Worm (Caenorhabditis elegans) whole organism, young adult: ENCODE data around the gene D1022.2.

Experiments
- B0019.2 ChIP-seq: fragments of 200-800 bp; sonication (Bioruptor generic); conservative IDR thresholded peaks from 2 replicates; pipeline ENCODE4 v1.3.6; 2022; ENCODE audit warnings: missing genetic modification reagents, missing genetic modification characterization, missing compliant biosample characterization
- B0336.3 ChIP-seq: fragments of 200-800 bp; sonication (Bioruptor generic); IDR thresholded peaks from 2 replicates; pipeline ENCODE4 v1.3.6; 2022; ENCODE audit warnings: missing genetic modification characterization, missing compliant biosample characterization
- D2030.7 ChIP-seq: fragments of 200-800 bp; sonication (Bioruptor generic); IDR thresholded peaks from 2 replicates; pipeline ENCODE4 v1.3.6; 2022; ENCODE audit warnings: missing genetic modification reagents, missing genetic modification characterization, missing compliant biosample characterization
- F22D6.2 ChIP-seq: sonication (generic microtip); optimal IDR thresholded peaks from 2 replicates; lab custom pipeline; 2016; ENCODE audit warnings: mild to moderate bottlenecking, missing genetic modification characterization, missing compliant biosample characterization
- F52B5.7 ChIP-seq: sonication (generic microtip); optimal IDR thresholded peaks from 2 replicates; lab custom pipeline; 2016; ENCODE audit warnings: mild to moderate bottlenecking, missing genetic modification characterization, missing compliant biosample characterization
- F57A8.1 ChIP-seq: fragments of 200-800 bp; sonication (Bioruptor generic); optimal IDR thresholded peaks from 2 replicates; lab custom pipeline; 2018; ENCODE audit warnings: mild to moderate bottlenecking, missing genetic modification characterization, moderate library complexity, missing compliant biosample characterization
- K12H6.12 ChIP-seq: fragments of 200-800 bp; sonication (Bioruptor generic); optimal IDR thresholded peaks from 2 replicates; lab custom pipeline; 2018; ENCODE audit warnings: mild to moderate bottlenecking, missing genetic modification characterization, missing compliant biosample characterization
- T07F8.4 ChIP-seq: sonication (generic microtip); optimal IDR thresholded peaks from 2 replicates; lab custom pipeline; 2016; ENCODE audit warnings: mild to moderate bottlenecking, missing genetic modification characterization, moderate library complexity, missing compliant biosample characterization
- T26A5.8 ChIP-seq: sonication (generic microtip); optimal IDR thresholded peaks from 2 replicates; lab custom pipeline; 2016; ENCODE audit warnings: missing genetic modification characterization, missing compliant biosample characterization
- Y67H2A.10 ChIP-seq: fragments of 200-800 bp; sonication (Bioruptor generic); conservative IDR thresholded peaks from 2 replicates; pipeline ENCODE4 v1.3.6; 2022; ENCODE audit warnings: missing genetic modification reagents, missing genetic modification characterization, missing compliant biosample characterization
- Y79H2A.3 ChIP-seq: fragments of 200-800 bp; sonication (Bioruptor generic); conservative IDR thresholded peaks from 2 replicates; pipeline ENCODE4 v1.3.6; 2022; ENCODE audit warnings: missing genetic modification reagents, missing genetic modification characterization, missing compliant biosample characterization
- akir-1 ChIP-seq: fragments of 200-800 bp; sonication (Bioruptor generic); optimal IDR thresholded peaks from 2 replicates; lab custom pipeline; 2018; ENCODE audit warnings: mild to moderate bottlenecking, missing genetic modification characterization, moderate library complexity, missing compliant biosample characterization
- atf-7 ChIP-seq: sonication (generic microtip); optimal IDR thresholded peaks from 2 replicates; lab custom pipeline; 2017; ENCODE audit warnings: mild to moderate bottlenecking, missing genetic modification characterization, missing compliant biosample characterization
- bed-1 ChIP-seq: fragments of 200-800 bp; sonication (Bioruptor generic); IDR thresholded peaks from 2 replicates; pipeline ENCODE4 v1.3.6; 2022; ENCODE audit warnings: missing genetic modification reagents, missing genetic modification characterization, missing compliant biosample characterization
- cebp-1 ChIP-seq, 2 experiments: fragments of 200-800 bp in 1 of 2; sonication (Bioruptor generic) in 1 of 2; sonication (generic microtip) in 1 of 2; IDR thresholded peaks in 1 of 2; optimal IDR thresholded peaks in 1 of 2; 2 replicates each; pipeline versions ENCODE4 v1.3.6 to Lab custom; 2017 to 2022; ENCODE audit warnings: missing compliant biosample characterization in 2 of 2, missing genetic modification characterization in 2 of 2, mild to moderate bottlenecking in 1 of 2, missing genetic modification reagents in 1 of 2, moderate library complexity in 1 of 2
- cebp-2 ChIP-seq: fragments of 200-800 bp; sonication (Bioruptor generic); IDR thresholded peaks from 2 replicates; pipeline ENCODE4 v1.3.6; 2022; ENCODE audit warnings: missing genetic modification characterization, missing compliant biosample characterization
- ceh-58 ChIP-seq: fragments of 200-800 bp; sonication (Bioruptor generic); IDR thresholded peaks from 2 replicates; pipeline ENCODE4 v1.3.6; 2022; ENCODE audit warnings: missing genetic modification characterization, missing compliant biosample characterization
- dox-1 ChIP-seq: fragments of 200-800 bp; sonication (Bioruptor generic); IDR thresholded peaks from 2 replicates; pipeline ENCODE4 v1.3.6; 2022; ENCODE audit warnings: missing genetic modification reagents, missing genetic modification characterization, missing compliant biosample characterization
- dpff-1 ChIP-seq: sonication (generic microtip); optimal IDR thresholded peaks from 2 replicates; lab custom pipeline; 2017; ENCODE audit warnings: mild to moderate bottlenecking, missing genetic modification characterization, missing compliant biosample characterization
- efl-1 ChIP-seq: fragments of 150-350 bp; optimal IDR thresholded peaks from 2 replicates; lab custom pipeline; 2014; ENCODE audit warnings: missing biosample characterization, missing genetic modification reagents, missing genetic modification characterization
- ekl-4 ChIP-seq: fragments of 200-800 bp; sonication (Bioruptor generic); IDR thresholded peaks from 2 replicates; pipeline ENCODE4 v1.3.6; 2022; ENCODE audit warnings: missing genetic modification reagents, missing genetic modification characterization, missing compliant biosample characterization
- ets-4 ChIP-seq: fragments of 200-800 bp; sonication (Bioruptor generic); optimal IDR thresholded peaks from 2 replicates; lab custom pipeline; 2018; ENCODE audit warnings: mild to moderate bottlenecking, missing genetic modification characterization, missing compliant biosample characterization
- gei-17 ChIP-seq: fragments of 200-800 bp; sonication (Bioruptor generic); optimal IDR thresholded peaks from 2 replicates; lab custom pipeline; 2018; ENCODE audit warnings: mild to moderate bottlenecking, missing genetic modification characterization, missing compliant biosample characterization
- him-1 ChIP-seq: sonication (generic microtip); optimal IDR thresholded peaks from 2 replicates; lab custom pipeline; 2016; ENCODE audit warnings: missing genotype, missing genetic modification reagents, missing genetic modification characterization, missing compliant biosample characterization
- hlh-26 ChIP-seq: fragments of 200-800 bp; sonication (Bioruptor generic); conservative IDR thresholded peaks from 2 replicates; pipeline ENCODE4 v1.3.6; 2022; ENCODE audit warnings: missing genetic modification reagents, missing genetic modification characterization, missing compliant biosample characterization
- hmg-1.2 ChIP-seq: fragments of 200-800 bp; sonication (Bioruptor generic); IDR thresholded peaks from 2 replicates; pipeline ENCODE4 v1.3.6; 2022; ENCODE audit warnings: missing genetic modification reagents, missing genetic modification characterization, missing compliant biosample characterization
- lag-1 ChIP-seq: fragments of 200-800 bp; sonication (Bioruptor generic); IDR thresholded peaks from 2 replicates; pipeline ENCODE4 v1.3.6; 2022; ENCODE audit warnings: missing genetic modification reagents, missing genetic modification characterization, missing compliant biosample characterization
- let-607 ChIP-seq, 2 experiments: fragments of 200-800 bp in 1 of 2; sonication (Bioruptor generic) in 1 of 2; sonication (generic microtip) in 1 of 2; optimal IDR thresholded peaks; 2 replicates each; lab custom pipeline; 2016 to 2018; ENCODE audit warnings: mild to moderate bottlenecking in 2 of 2, missing compliant biosample characterization in 2 of 2, missing genetic modification characterization in 2 of 2, moderate library complexity in 2 of 2, missing genotype in 1 of 2
- lin-40 ChIP-seq: sonication (generic microtip); optimal IDR thresholded peaks from 2 replicates; lab custom pipeline; 2016; ENCODE audit warnings: missing genetic modification characterization, mild to moderate bottlenecking, missing compliant biosample characterization, missing genotype, missing genetic modification reagents
- madf-6 ChIP-seq: fragments of 200-800 bp; sonication (Bioruptor generic); IDR thresholded peaks from 2 replicates; pipeline ENCODE4 v1.3.6; 2022; ENCODE audit warnings: missing genetic modification reagents, missing genetic modification characterization, missing compliant biosample characterization
- nhr-27 ChIP-seq: fragments of 200-800 bp; sonication (Bioruptor generic); optimal IDR thresholded peaks from 2 replicates; lab custom pipeline; 2018; ENCODE audit warnings: mild to moderate bottlenecking, missing genetic modification characterization, moderate library complexity, missing compliant biosample characterization
- nhr-80 ChIP-seq: sonication (generic microtip); optimal IDR thresholded peaks from 2 replicates; lab custom pipeline; 2016; ENCODE audit warnings: missing genetic modification characterization, missing compliant biosample characterization
- pbrm-1 ChIP-seq: fragments of 200-800 bp; sonication (Bioruptor generic); IDR thresholded peaks from 2 replicates; pipeline ENCODE4 v1.3.6; 2022; ENCODE audit warnings: missing genetic modification reagents, missing genetic modification characterization, missing compliant biosample characterization
- rec-8 ChIP-seq, 2 experiments: sonication (generic microtip); optimal IDR thresholded peaks; 2 replicates each; lab custom pipeline; 2016; ENCODE audit warnings: mild to moderate bottlenecking in 2 of 2, missing genetic modification characterization in 2 of 2, missing genetic modification reagents in 2 of 2, missing genotype in 2 of 2, missing biosample characterization in 1 of 2, missing compliant biosample characterization in 1 of 2, moderate library complexity in 1 of 2
- rpc-1 ChIP-seq, 2 experiments: fragments of 150-350 bp in 1 of 2; sonication (generic microtip) in 1 of 2; optimal IDR thresholded peaks; 2 replicates each; lab custom pipeline; 2014 to 2018; ENCODE audit warnings: missing biosample characterization in 1 of 2, missing genetic modification characterization in 1 of 2, missing genetic modification reagents in 1 of 2, missing genotype in 1 of 2
- snpc-1.1 ChIP-seq: sonication (generic microtip); optimal IDR thresholded peaks from 2 replicates; lab custom pipeline; 2017; ENCODE audit warnings: missing genetic modification characterization, mild to moderate bottlenecking, missing compliant biosample characterization, antibody characterized with exemption, moderate library complexity, missing genotype, missing genetic modification reagents; ENCODE audit not compliant: insufficient read depth
- sptf-2 ChIP-seq: fragments of 200-800 bp; sonication (Bioruptor generic); optimal IDR thresholded peaks from 2 replicates; lab custom pipeline; 2018; ENCODE audit warnings: mild to moderate bottlenecking, missing genetic modification characterization, missing compliant biosample characterization
- tlf-1 ChIP-seq: fragments of 200-800 bp; sonication (Bioruptor generic); optimal IDR thresholded peaks from 2 replicates; lab custom pipeline; 2018; ENCODE audit warnings: mild to moderate bottlenecking, missing genetic modification characterization, missing compliant biosample characterization
- ztf-18 ChIP-seq: sonication (generic microtip); optimal IDR thresholded peaks from 2 replicates; lab custom pipeline; 2016; ENCODE audit warnings: missing genotype, mild to moderate bottlenecking, missing genetic modification characterization, missing compliant biosample characterization
- ztf-6 ChIP-seq: fragments of 200-800 bp; sonication (Bioruptor generic); IDR thresholded peaks from 2 replicates; pipeline ENCODE4 v1.3.6; 2022; ENCODE audit warnings: missing genetic modification reagents, missing genetic modification characterization, missing compliant biosample characterization

Gene D1022.2

ce11 chrII:7478487-7479234 lies 19.4 kb downstream of the D1022.2 start, which contains the start of the genes aka-1 and ubc-6 (continued):
- TF ChIP-seq sptf-2 (GFP tag; lab: Kevin White, UChicago) = no peak
- TF ChIP-seq atf-7 = peak; percentile 62
- 0 out of 2 replicates have a peak, but pooled peaks have one; percentile 74 for TF ChIP-seq ceh-58
- peak; percentile 66 for TF ChIP-seq gei-17 (GFP tag; lab: Kevin White, UChicago)
- peak; percentile 54 for TF ChIP-seq efl-1 (GFP tag; lab: Kevin White, UChicago)
- TF ChIP-seq Y79H2A.3 = peak; percentile 95
- TF ChIP-seq K12H6.12 = peak; percentile 91
- no peak for TF ChIP-seq T26A5.8
- TF ChIP-seq B0336.3 (GFP tag; lab: Robert Waterston, UW) = peak; percentile 91
- TF ChIP-seq akir-1 (GFP tag; lab: Kevin White, UChicago) = peak; percentile 56
- no peak for TF ChIP-seq dpff-1
- peak; percentile 69 to 83 for TF ChIP-seq let-607 (tag; optimal IDR thresholded peaks at IDR 0.05; lab: Kevin White, UChicago)
- TF ChIP-seq T07F8.4 (tag; lab: Kevin White, UChicago) = peak; percentile 69
- peak; percentile 80 for TF ChIP-seq cebp-1 (GFP tag; IDR thresholded peaks at IDR 0.05; lab: Robert Waterston, UW)
- TF ChIP-seq cebp-1 (tag; optimal IDR thresholded peaks at IDR 0.05; lab: Kevin White, UChicago) = peak; percentile 91
- peak; percentile 98 for TF ChIP-seq D2030.7 (GFP tag; lab: Robert Waterston, UW)
- no peak for TF ChIP-seq hlh-26 (GFP tag; lab: Robert Waterston, UW)
- peak; percentile 40 for TF ChIP-seq rpc-1 (optimal IDR thresholded peaks at IDR 0.05; lab: Kevin White, UChicago)
- TF ChIP-seq rpc-1 (tag; optimal IDR thresholded peaks at IDR 0.05; lab: Kevin White, UChicago) = no peak
- peak; percentile 86 for TF ChIP-seq nhr-80 (tag; lab: Kevin White, UChicago)
- peak; percentile 35 for TF ChIP-seq snpc-1.1 (tag; lab: Kevin White, UChicago)
- peak; percentile 97 for TF ChIP-seq pbrm-1 (GFP tag; lab: Robert Waterston, UW)
- TF ChIP-seq him-1 (tag; lab: Kevin White, UChicago) = peak; percentile 6
- TF ChIP-seq F22D6.2 = peak; percentile 39
- TF ChIP-seq B0019.2 (GFP tag; lab: Robert Waterston, UW) = peak; percentile 97
- peak; percentile 88 for TF ChIP-seq ztf-18 (tag; lab: Kevin White, UChicago)
- peak; percentile 87 for TF ChIP-seq madf-6 (GFP tag; lab: Robert Waterston, UW)
- peak; percentile 78; the same call in 1 of the 2 replicates for TF ChIP-seq cebp-2 (GFP tag; lab: Robert Waterston, UW)
- no peak for TF ChIP-seq ets-4 (GFP tag; lab: Kevin White, UChicago)
- TF ChIP-seq hmg-1.2 (GFP tag; lab: Robert Waterston, UW) = peak; percentile 82
- TF ChIP-seq lag-1 (GFP tag; lab: Robert Waterston, UW) = no peak
- TF ChIP-seq nhr-27 (tag; lab: Kevin White, UChicago) = peak; percentile 15
- peak; percentile 70; the same call in 1 of the 2 replicates for TF ChIP-seq bed-1
- TF ChIP-seq rec-8 (tag; optimal IDR thresholded peaks at IDR 0.05; lab: Kevin White, UChicago) = no peak

- TF ChIP-seq tlf-1 (no peak), Y67H2A.10 (GFP tag; lab: Robert Waterston, UW) (no peak), ztf-6 (GFP tag; lab: Robert Waterston, UW) (no peak), madf-6 (GFP tag; lab: Robert Waterston, UW) (no peak), lin-40 (tag; lab: Kevin White, UChicago) (no peak), F57A8.1 (no peak), F52B5.7 (tag; lab: Kevin White, UChicago) (no peak), ekl-4 (no peak), dox-1 (GFP tag; lab: Robert Waterston, UW) (no peak)
- TF ChIP-seq, all 124 proteins: peak for 0
Measured at ce11 chrII:7483009-7483408, 23.7 kb downstream of the D1022.2 start, which contains the start of gene cah-2. cah-2 (minus strand) TSS chrII:7483109.
